Fruit fly (Drosophila melanogaster) whole organism, embryonic: ENCODE data around the gene CG2247.

Experiments
- Atf6 ChIP-seq: fragments of 200-800 bp; sonication (Bioruptor generic); IDR thresholded peaks from 2 replicates; pipeline ENCODE4 v1.3.6; 2022; ENCODE audit warnings: missing biosample characterization, missing genetic modification characterization
- CG10274 ChIP-seq: fragments of 200-800 bp; sonication (Bioruptor generic); optimal IDR thresholded peaks from 3 replicates; lab custom pipeline; 2017; ENCODE audit warnings: missing biosample characterization, mild to moderate bottlenecking, missing genetic modification characterization
- CG10959 ChIP-seq: fragments of 200-800 bp; sonication (Bioruptor generic); IDR thresholded peaks from 2 replicates; pipeline ENCODE4 v1.3.6; 2022; ENCODE audit warnings: missing biosample characterization, missing genetic modification characterization
- CG11093 ChIP-seq: fragments of 200-800 bp; sonication (Bioruptor generic); IDR thresholded peaks from 3 replicates; pipeline ENCODE4 v1.3.6; 2022; ENCODE audit warnings: missing biosample characterization, missing genetic modification characterization
- CG13894 ChIP-seq: fragments of 200-800 bp; sonication (Bioruptor generic); optimal IDR thresholded peaks from 3 replicates; lab custom pipeline; 2018; ENCODE audit warnings: missing biosample characterization, mild to moderate bottlenecking, missing genetic modification characterization, moderate library complexity
- CG1529 ChIP-seq: fragments of 200-800 bp; sonication (Bioruptor generic); optimal IDR thresholded peaks from 3 replicates; lab custom pipeline; 2018; ENCODE audit warnings: missing biosample characterization, missing genetic modification characterization
- CG1647 ChIP-seq: fragments of 200-800 bp; sonication (Bioruptor generic); optimal IDR thresholded peaks from 3 replicates; lab custom pipeline; 2016; ENCODE audit warnings: missing biosample characterization, missing genetic modification characterization
- CG18619 ChIP-seq: fragments of 200-800 bp; sonication (Bioruptor generic); optimal IDR thresholded peaks from 3 replicates; lab custom pipeline; 2017; ENCODE audit warnings: missing biosample characterization, mild to moderate bottlenecking, missing genetic modification characterization
- CG31224 ChIP-seq: fragments of 200-800 bp; sonication (Bioruptor generic); IDR thresholded peaks from 2 replicates; pipeline ENCODE4 v1.3.6; 2022; ENCODE audit warnings: missing biosample characterization, missing genetic modification characterization
- CG4424 ChIP-seq: fragments of 200-800 bp; sonication (Bioruptor generic); optimal IDR thresholded peaks from 3 replicates; lab custom pipeline; 2016; ENCODE audit warnings: missing biosample characterization, missing genetic modification characterization
- CG6689 ChIP-seq: fragments of 200-800 bp; sonication (Bioruptor generic); IDR thresholded peaks from 2 replicates; pipeline ENCODE4 v1.3.6; 2022; ENCODE audit warnings: missing biosample characterization, missing genetic modification characterization
- CG6813 ChIP-seq: fragments of 200-800 bp; sonication (Bioruptor generic); optimal IDR thresholded peaks from 2 replicates; lab custom pipeline; 2017; ENCODE audit warnings: missing biosample characterization, missing genetic modification characterization, mild to moderate bottlenecking, moderate library complexity, missing genetic modification reagents
- CG7372 ChIP-seq: fragments of 200-800 bp; sonication (Bioruptor generic); IDR thresholded peaks from 2 replicates; pipeline ENCODE4 v1.3.6; 2022; ENCODE audit warnings: missing biosample characterization, missing genetic modification characterization
- CG7556 ChIP-seq: fragments of 200-800 bp; sonication (Bioruptor generic); optimal IDR thresholded peaks from 2 replicates; lab custom pipeline; 2017; ENCODE audit warnings: missing biosample characterization, mild to moderate bottlenecking, missing genetic modification characterization
- CG7963 ChIP-seq: fragments of 200-800 bp; sonication (Bioruptor generic); IDR thresholded peaks from 3 replicates; pipeline ENCODE4 v1.3.6; 2022; ENCODE audit warnings: missing biosample characterization, missing genetic modification characterization; ENCODE audit not compliant: partially characterized antibody
- CTCF ChIP-seq: fragments of 200-800 bp; sonication (Bioruptor generic); optimal IDR thresholded peaks from 2 replicates; lab custom pipeline; 2017; ENCODE audit warnings: missing biosample characterization, mild to moderate bottlenecking, missing genetic modification characterization, moderate library complexity
- Camta ChIP-seq: fragments of 200-800 bp; sonication (Bioruptor generic); optimal IDR thresholded peaks from 2 replicates; lab custom pipeline; 2016; ENCODE audit warnings: missing biosample characterization, missing genetic modification characterization
- E2f1 ChIP-seq: fragments of 200-800 bp; sonication (Bioruptor generic); IDR thresholded peaks from 2 replicates; pipeline ENCODE4 v1.3.6; 2022; ENCODE audit warnings: missing biosample characterization, missing genetic modification characterization
- Ets65A ChIP-seq: fragments of 200-800 bp; sonication (Bioruptor generic); peaks from one replicate; lab custom pipeline; 2016; ENCODE audit warnings: missing biosample characterization, missing genetic modification characterization
- Fer1 ChIP-seq: fragments of 200-800 bp; sonication (Bioruptor generic); optimal IDR thresholded peaks from 2 replicates; lab custom pipeline; 2017; ENCODE audit warnings: missing biosample characterization, mild to moderate bottlenecking, missing genetic modification characterization
- Fer2 ChIP-seq: fragments of 200-800 bp; sonication (Bioruptor generic); optimal IDR thresholded peaks from 2 replicates; lab custom pipeline; 2018; ENCODE audit warnings: missing biosample characterization, mild to moderate bottlenecking, missing genetic modification characterization, moderate library complexity
- GATAe ChIP-seq: fragments of 200-800 bp; sonication (Bioruptor generic); conservative IDR thresholded peaks from 2 replicates; pipeline ENCODE4 v1.3.6; 2022; ENCODE audit warnings: missing biosample characterization, missing genetic modification characterization
- H15 ChIP-seq: fragments of 200-800 bp; sonication (Bioruptor generic); IDR thresholded peaks from 3 replicates; pipeline ENCODE4 v1.3.6; 2022; ENCODE audit warnings: missing biosample characterization, missing genetic modification characterization
- HLH4C ChIP-seq: fragments of 200-800 bp; sonication (Bioruptor generic); IDR thresholded peaks from 3 replicates; pipeline ENCODE4 v1.3.6; 2022; ENCODE audit warnings: missing biosample characterization, missing genetic modification characterization; ENCODE audit not compliant: partially characterized antibody
- Hey ChIP-seq: fragments of 200-800 bp; sonication (Bioruptor generic); optimal IDR thresholded peaks from 3 replicates; lab custom pipeline; 2018; ENCODE audit warnings: missing biosample characterization, mild to moderate bottlenecking, missing genetic modification characterization
- HmgD ChIP-seq: fragments of 200-800 bp; sonication (Bioruptor generic); optimal IDR thresholded peaks from 3 replicates; lab custom pipeline; 2016; ENCODE audit warnings: missing biosample characterization, missing genetic modification characterization
- Hr39 ChIP-seq: fragments of >200 bp; optimal IDR thresholded peaks from 2 replicates; lab custom pipeline; 2017
- Jarid2 ChIP-seq: fragments of 200-800 bp; sonication (Bioruptor generic); optimal IDR thresholded peaks from 3 replicates; lab custom pipeline; 2017; ENCODE audit warnings: mild to moderate bottlenecking, missing biosample characterization, missing genetic modification reagents, missing genetic modification characterization
- Mad ChIP-seq: fragments of 200-800 bp; sonication (Bioruptor generic); optimal IDR thresholded peaks from 2 replicates; lab custom pipeline; 2016; ENCODE audit warnings: missing biosample characterization, missing genetic modification characterization
- Max ChIP-seq: fragments of 200-800 bp; sonication (Bioruptor generic); optimal IDR thresholded peaks from 2 replicates; lab custom pipeline; 2016; ENCODE audit warnings: missing biosample characterization, mild to moderate bottlenecking, missing genetic modification characterization
- NFAT ChIP-seq: fragments of 200-800 bp; sonication (Bioruptor generic); IDR thresholded peaks from 2 replicates; pipeline ENCODE4 v1.3.6; 2022; ENCODE audit warnings: missing biosample characterization, missing genetic modification characterization
- Ptx1 ChIP-seq: fragments of 200-800 bp; sonication (Bioruptor generic); IDR thresholded peaks from 2 replicates; pipeline ENCODE4 v1.3.6; 2022; ENCODE audit warnings: missing biosample characterization, missing genetic modification characterization
- Rx ChIP-seq: fragments of 200-800 bp; sonication (Bioruptor generic); IDR thresholded peaks from 2 replicates; pipeline ENCODE4 v1.3.6; 2022; ENCODE audit warnings: missing biosample characterization, missing genetic modification characterization
- Sry-β ChIP-seq: fragments of 200-800 bp; sonication (Bioruptor generic); optimal IDR thresholded peaks from 2 replicates; lab custom pipeline; 2018; ENCODE audit warnings: missing biosample characterization, mild to moderate bottlenecking, missing genetic modification characterization, moderate library complexity
- abd-A ChIP-seq: fragments of 200-800 bp; sonication (Bioruptor generic); optimal IDR thresholded peaks from 3 replicates; lab custom pipeline; 2019; ENCODE audit warnings: missing biosample characterization, mild to moderate bottlenecking, missing genetic modification characterization, moderate library complexity
- bbx ChIP-seq: fragments of 200-800 bp; sonication (Bioruptor generic); IDR thresholded peaks from 2 replicates; pipeline ENCODE4 v1.3.6; 2022; ENCODE audit warnings: missing biosample characterization, missing genetic modification characterization; ENCODE audit not compliant: partially characterized antibody
- cg ChIP-seq: fragments of 200-800 bp; sonication (Bioruptor generic); optimal IDR thresholded peaks from 3 replicates; lab custom pipeline; 2019; ENCODE audit warnings: missing biosample characterization, mild to moderate bottlenecking, missing genetic modification characterization, moderate library complexity
- chn ChIP-seq: fragments of 200-800 bp; sonication (Bioruptor generic); optimal IDR thresholded peaks from 2 replicates; lab custom pipeline; 2016; ENCODE audit warnings: missing biosample characterization, missing genetic modification characterization
- croc ChIP-seq: fragments of 200-800 bp; sonication (Bioruptor generic); conservative IDR thresholded peaks from 3 replicates; pipeline ENCODE4 v1.3.6; 2022; ENCODE audit warnings: missing biosample characterization, missing genetic modification characterization
- dimm ChIP-seq: fragments of 200-800 bp; sonication (Bioruptor generic); IDR thresholded peaks from 2 replicates; pipeline ENCODE4 v1.3.6; 2022; ENCODE audit warnings: missing biosample characterization, missing genetic modification characterization
- gce ChIP-seq: fragments of 200-800 bp; sonication (Bioruptor generic); IDR thresholded peaks from 3 replicates; pipeline ENCODE4 v1.3.6; 2022; ENCODE audit warnings: missing biosample characterization, missing genetic modification characterization
- gt ChIP-seq: fragments of 200-800 bp; sonication (Bioruptor generic); IDR thresholded peaks from 2 replicates; pipeline ENCODE4 v1.3.6; 2022; ENCODE audit warnings: missing biosample characterization, missing genetic modification characterization
- kah ChIP-seq: fragments of 200-800 bp; sonication (Bioruptor generic); optimal IDR thresholded peaks from 2 replicates; lab custom pipeline; 2018; ENCODE audit warnings: missing biosample characterization, mild to moderate bottlenecking, missing genetic modification characterization
- lov ChIP-seq, 2 experiments: fragments of 200-800 bp in 1 of 2; fragments of >200 bp in 1 of 2; sonication (Bioruptor generic) in 1 of 2; IDR thresholded peaks in 1 of 2; optimal IDR thresholded peaks in 1 of 2; 2 replicates in 1 of 2; 3 replicates in 1 of 2; pipeline versions ENCODE4 v1.3.6 to Lab custom; 2017 to 2022; ENCODE audit warnings: missing biosample characterization in 1 of 2, missing genetic modification characterization in 1 of 2
- luna ChIP-seq: fragments of 200-800 bp; sonication (Bioruptor generic); optimal IDR thresholded peaks from 2 replicates; lab custom pipeline; 2016; ENCODE audit warnings: missing biosample characterization, missing genetic modification characterization
- maf-S ChIP-seq: fragments of 200-800 bp; sonication (Bioruptor generic); optimal IDR thresholded peaks from 2 replicates; lab custom pipeline; 2016; ENCODE audit warnings: missing biosample characterization, missing genetic modification characterization
- ranshi ChIP-seq: fragments of 200-800 bp; sonication (Bioruptor generic); IDR thresholded peaks from 2 replicates; pipeline ENCODE4 v1.3.6; 2022; ENCODE audit warnings: missing biosample characterization, missing genetic modification characterization
- repo ChIP-seq: fragments of 200-800 bp; sonication (Bioruptor generic); optimal IDR thresholded peaks from 2 replicates; lab custom pipeline; 2016; ENCODE audit warnings: missing biosample characterization, missing genetic modification characterization
- sens-2 ChIP-seq: fragments of 200-800 bp; sonication (Bioruptor generic); IDR thresholded peaks from 2 replicates; pipeline ENCODE4 v1.3.6; 2022; ENCODE audit warnings: missing biosample characterization, missing genetic modification characterization
- shn ChIP-seq: fragments of 200-800 bp; sonication (Bioruptor generic); optimal IDR thresholded peaks from 3 replicates; lab custom pipeline; 2016; ENCODE audit warnings: missing biosample characterization, missing genetic modification characterization
- z ChIP-seq: fragments of 200-800 bp; sonication (Bioruptor generic); IDR thresholded peaks from 3 replicates; pipeline ENCODE4 v1.3.6; 2022; ENCODE audit warnings: missing biosample characterization, missing genetic modification characterization

CG2247 gene

dm6 chrX:11580200-11580840 is 31.1 kb downstream of the CG2247 start, which contains the start of gene nod (continued):
- no peak for TF ChIP-seq abd-A (tag; lab: Kevin White, UChicago)
- no peak for TF ChIP-seq CG1529 (GFP tag; lab: Kevin White, UChicago)
- no peak; the same call in 2 of the 3 replicates for TF ChIP-seq croc (GFP tag; lab: Robert Waterston, UW)
- TF ChIP-seq Hey (tag; lab: Kevin White, UChicago) = no peak
- TF ChIP-seq gce (GFP tag; lab: Robert Waterston, UW) = no peak
- TF ChIP-seq CG6813 (GFP tag; lab: Kevin White, UChicago) = no peak
- TF ChIP-seq Mad (GFP tag; lab: Kevin White, UChicago) = peak; percentile 44
- TF ChIP-seq shn (GFP tag; lab: Kevin White, UChicago) = peak; percentile 67
- TF ChIP-seq bbx (GFP tag; lab: Robert Waterston, UW) = peak; percentile 52; the same call in 1 of the 2 replicates
- peak; percentile 36 for TF ChIP-seq luna (GFP tag; lab: Kevin White, UChicago)
- TF ChIP-seq dimm = no peak
- no peak for TF ChIP-seq lov (optimal IDR thresholded peaks at IDR 0.05; lab: Kevin White, UChicago)
- TF ChIP-seq lov (GFP tag; IDR thresholded peaks at IDR 0.05; lab: Robert Waterston, UW) = no peak
- TF ChIP-seq Sry-β = peak; percentile 11
- TF ChIP-seq z = peak; percentile 45; the same call in 1 of the 3 replicates
- TF ChIP-seq HmgD = peak; percentile 55
- peak; percentile 70 for TF ChIP-seq CG1647 (GFP tag; lab: Kevin White, UChicago)
- peak; percentile 66 for TF ChIP-seq CG13894 (tag; lab: Kevin White, UChicago)
- no peak for TF ChIP-seq H15 (GFP tag; lab: Robert Waterston, UW)
- peak; percentile 94 for TF ChIP-seq Ets65A (GFP tag; lab: Kevin White, UChicago)
- peak; percentile 36 for TF ChIP-seq repo (GFP tag; lab: Kevin White, UChicago)
- TF ChIP-seq CG4424 = peak; percentile 23
- no peak for TF ChIP-seq Fer2 (tag; lab: Kevin White, UChicago)
- no peak for TF ChIP-seq gt
- peak; percentile 45 for TF ChIP-seq CG7556 (GFP tag; lab: Kevin White, UChicago)
- TF ChIP-seq Atf6 (GFP tag; lab: Robert Waterston, UW) = peak; percentile 56
- TF ChIP-seq Jarid2 = no peak
- no peak for TF ChIP-seq Hr39 (lab: Kevin White, UChicago)
- peak; percentile 36 for TF ChIP-seq CG18619 (GFP tag; lab: Kevin White, UChicago)
- TF ChIP-seq CTCF (GFP tag; lab: Kevin White, UChicago) = peak; percentile 56
- no peak for TF ChIP-seq CG31224
- peak; percentile 27 for TF ChIP-seq Camta
- TF ChIP-seq Ptx1 = peak; percentile 58
- 0 out of 3 replicates have a peak, but pooled peaks have one; percentile 18 for TF ChIP-seq CG11093 (GFP tag; lab: Robert Waterston, UW)
- TF ChIP-seq NFAT (GFP tag; lab: Robert Waterston, UW) = peak; percentile 43; the same call in 1 of the 2 replicates
- no peak for TF ChIP-seq cg (GFP tag; lab: Kevin White, UChicago)
- peak; percentile 54 for TF ChIP-seq chn (GFP tag; lab: Kevin White, UChicago)
- TF ChIP-seq ranshi (GFP tag; lab: Robert Waterston, UW) = peak; percentile 72; the same call in 1 of the 2 replicates
- no peak for TF ChIP-seq CG10959 (GFP tag; lab: Robert Waterston, UW)
- TF ChIP-seq HLH4C (GFP tag; lab: Robert Waterston, UW) = no peak
- TF ChIP-seq GATAe (GFP tag; lab: Robert Waterston, UW) = no peak
- 0 out of 2 replicates have a peak, but pooled peaks have one; percentile 21 for TF ChIP-seq CG7372
- TF ChIP-seq CG10274 (GFP tag; lab: Kevin White, UChicago) = no peak
- TF ChIP-seq Max (GFP tag; lab: Kevin White, UChicago) = no peak
- TF ChIP-seq CG7963 = 0 out of 3 replicates have a peak, but pooled peaks have one; percentile 38
- TF ChIP-seq kah (GFP tag; lab: Kevin White, UChicago) = no peak
- no peak for TF ChIP-seq sens-2 (GFP tag; lab: Robert Waterston, UW)
- TF ChIP-seq E2f1 (GFP tag; lab: Robert Waterston, UW) = peak; percentile 52; the same call in 1 of the 2 replicates
- peak; percentile 58 for TF ChIP-seq maf-S (GFP tag; lab: Kevin White, UChicago)
- TF ChIP-seq Rx (GFP tag; lab: Robert Waterston, UW) = 0 out of 2 replicates have a peak, but pooled peaks have one; percentile 7
- peak; percentile 76 for TF ChIP-seq Fer1 (GFP tag; lab: Kevin White, UChicago)
- peak; percentile 47; the same call in 1 of the 2 replicates for TF ChIP-seq CG6689 (GFP tag; lab: Robert Waterston, UW)
